Fruit fly (Drosophila melanogaster): ENCODE measurements around the gene Oli.

Oli gene

DNA sequence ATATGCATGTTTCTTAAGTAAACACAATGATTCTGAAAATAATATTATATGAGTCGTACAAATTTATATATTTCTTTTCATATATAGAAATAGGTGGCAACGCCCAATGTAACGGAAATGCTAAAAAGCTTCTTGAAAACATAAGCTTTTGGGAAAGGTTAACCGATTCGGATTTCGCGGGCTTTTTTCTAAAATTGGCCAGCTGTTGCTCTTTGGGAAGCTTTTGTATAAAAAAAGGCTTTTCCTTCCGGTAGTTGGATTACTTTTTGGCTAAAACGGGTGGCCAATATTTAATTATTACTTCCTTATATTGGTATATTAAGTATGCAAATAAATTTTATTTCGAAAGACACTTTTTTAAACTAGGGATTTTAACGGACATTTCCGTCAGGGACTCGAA is 5.1 kb downstream of the Oli start:
- TF ChIP-seq ss (GFP tag; optimal IDR thresholded peaks at IDR 0.05) (no peak), Eip78C (GFP tag) (no peak), svp (GFP tag) (peak; percentile 11)

dm6 chr2L:17603152-17603551 is 14.2 kb downstream of the Oli start:
- TF ChIP-seq Eip78C (GFP tag) (peak; percentile 9), Gug (GFP tag; IDR thresholded peaks at IDR 0.05) (no peak)

DNA sequence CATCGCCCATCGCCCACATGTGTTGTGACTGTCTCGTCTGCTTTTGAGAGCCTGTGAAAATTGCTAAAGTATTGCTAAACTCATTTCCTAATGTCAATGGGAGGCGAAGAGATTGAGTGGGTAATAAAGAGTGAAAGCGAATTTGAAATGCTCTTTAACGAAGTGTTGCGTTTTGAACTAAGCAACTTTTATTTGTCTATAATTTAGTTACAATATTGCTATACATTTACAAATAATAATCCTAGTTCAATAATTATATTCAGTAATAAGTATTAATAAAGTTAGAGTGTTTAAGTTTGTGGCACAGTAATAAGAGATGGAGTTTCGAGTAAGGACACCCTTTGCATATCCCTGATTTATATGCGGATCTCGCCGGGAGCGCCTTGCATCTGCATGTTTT is 26.5 kb downstream of the Oli start:
- TF ChIP-seq CG8119 (GFP tag; IDR thresholded peaks at IDR 0.05) = no peak
- peak; percentile 41 for TF ChIP-seq svp (GFP tag)
- peak; percentile 22 for TF ChIP-seq Eip78C (GFP tag)
- no peak for TF ChIP-seq dsx (GFP tag; optimal IDR thresholded peaks at IDR 0.05; ENCODE audit: poor library complexity, severe bottlenecking)

DNA sequence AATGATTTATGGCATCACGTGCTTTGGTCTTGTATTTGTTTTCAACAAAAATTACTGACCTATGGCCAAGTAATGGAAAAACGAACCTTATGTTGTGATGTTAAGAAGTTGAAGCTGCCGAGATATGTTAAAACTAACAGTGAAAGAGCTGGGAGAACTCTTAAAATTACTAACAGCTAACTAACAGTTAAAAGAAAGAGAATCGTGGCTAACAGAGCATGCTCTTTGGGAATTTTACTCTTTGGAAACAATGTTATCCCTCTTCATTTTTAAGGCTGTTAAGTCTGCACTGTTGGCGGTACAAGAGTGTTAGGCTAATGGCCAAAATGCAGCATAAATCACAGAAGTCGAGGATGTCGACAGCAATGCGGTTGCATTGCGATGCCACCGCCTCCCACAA is 32.2 kb downstream of the Oli start:
- TF ChIP-seq CG34406 (GFP tag; optimal IDR thresholded peaks at IDR 0.05) (no peak), Hr39 (GFP tag; optimal IDR thresholded peaks at IDR 0.05) (no peak), CG16779 (tag; optimal IDR thresholded peaks at IDR 0.05) (no peak), topi (GFP tag; optimal IDR thresholded peaks at IDR 0.05) (no peak), Hr4 (GFP tag; optimal IDR thresholded peaks at IDR 0.05) (no peak), spab (GFP tag; optimal IDR thresholded peaks at IDR 0.05) (no peak), CG8319 (GFP tag; optimal IDR thresholded peaks at IDR 0.05) (no peak), CG10669 (GFP tag; optimal IDR thresholded peaks at IDR 0.05) (no peak), Lpt (GFP tag; optimal IDR thresholded peaks at IDR 0.05) (no peak), acj6 (GFP tag; optimal IDR thresholded peaks at IDR 0.05) (no peak), Sox14 (GFP tag; optimal IDR thresholded peaks at IDR 0.05) (no peak), pdm3 (GFP tag; optimal IDR thresholded peaks at IDR 0.05) (no peak), svp (GFP tag) (no peak), salr (GFP tag; optimal IDR thresholded peaks at IDR 0.05) (no peak), CG6792 (GFP tag; optimal IDR thresholded peaks at IDR 0.05) (no peak), fkh (GFP tag; optimal IDR thresholded peaks at IDR 0.05) (no peak), eg (GFP tag; IDR thresholded peaks at IDR 0.05) (no peak), ss (GFP tag; optimal IDR thresholded peaks at IDR 0.05) (no peak), CG6276 (GFP tag; optimal IDR thresholded peaks at IDR 0.05) (no peak), Sox15 (GFP tag; optimal IDR thresholded peaks at IDR 0.05) (no peak)

- TF ChIP-seq Gug (GFP tag; IDR thresholded peaks at IDR 0.05) (no peak), Sox14 (GFP tag; optimal IDR thresholded peaks at IDR 0.05) (no peak), CG8119 (GFP tag; IDR thresholded peaks at IDR 0.05) (no peak), Hr38 (GFP tag; optimal IDR thresholded peaks at IDR 0.05) (no peak), Sox15 (GFP tag; optimal IDR thresholded peaks at IDR 0.05) (no peak), spab (GFP tag; optimal IDR thresholded peaks at IDR 0.05) (no peak), CG4318 (GFP tag; optimal IDR thresholded peaks at IDR 0.05) (no peak), CG7368 (GFP tag; optimal IDR thresholded peaks at IDR 0.05) (no peak), Eip75B (GFP tag; optimal IDR thresholded peaks at IDR 0.05) (no peak), CG6854 (GFP tag; optimal IDR thresholded peaks at IDR 0.05) (no peak), CG1621 (tag; optimal IDR thresholded peaks at IDR 0.05) (no peak), CG11902 (GFP tag; optimal IDR thresholded peaks at IDR 0.05) (no peak), Ets21C (GFP tag; optimal IDR thresholded peaks at IDR 0.05) (no peak), CG3032 (tag; optimal IDR thresholded peaks at IDR 0.05) (no peak), CG6808 (GFP tag; optimal IDR thresholded peaks at IDR 0.05) (no peak), Blimp-1 (GFP tag; optimal IDR thresholded peaks at IDR 0.05) (no peak)
Measured at dm6 chr2L:17625992-17626391, 37.0 kb downstream of the Oli start, which contains the start of gene CG15147. Gene CG15147, minus strand, starts transcription at chr2L:17626381.
